Fruit fly (Drosophila melanogaster): Measurements from ENCODE around the gene CG12355.
A peak's percentile ranks its signal among the peaks of the same experiment; 100 is the strongest.

CG12355 gene

dm6 chr3L:15537916-15538581 lies 42.7 kb upstream of the CG12355 start (continued):
- TF ChIP-seq aop (GFP tag; IDR thresholded peaks at IDR 0.05) (no peak), Bdp1 (GFP tag; optimal IDR thresholded peaks at IDR 0.05) (peak; percentile 24), al (GFP tag; IDR thresholded peaks at IDR 0.05) (no peak), toy (GFP tag; IDR thresholded peaks at IDR 0.05) (0 out of 2 replicates have a peak, but pooled peaks have one; percentile 16), ato (GFP tag; IDR thresholded peaks at IDR 0.05; ENCODE audit: partially characterized antibody) (no peak), CG1792 (GFP tag; optimal IDR thresholded peaks at IDR 0.05) (no peak), Lpt (GFP tag; optimal IDR thresholded peaks at IDR 0.05) (no peak), gsb (GFP tag; IDR thresholded peaks at IDR 0.05) (no peak), jigr1 (GFP tag; IDR thresholded peaks at IDR 0.05) (no peak), disco-r (GFP tag; optimal IDR thresholded peaks at IDR 0.05) (peak; percentile 29), CrebB (tag; optimal IDR thresholded peaks at IDR 0.05) (no peak), HLH3B (GFP tag; IDR thresholded peaks at IDR 0.05) (peak; percentile 23; the same call in 1 of the 2 replicates), dmrt99B (tag; optimal IDR thresholded peaks at IDR 0.05) (peak; percentile 82), Oaz (GFP tag; IDR thresholded peaks at IDR 0.05) (no peak), Hmx (GFP tag; optimal IDR thresholded peaks at IDR 0.05) (peak; percentile 49), CG10565 (GFP tag; optimal IDR thresholded peaks at IDR 0.05) (no peak), CG32767 (GFP tag; IDR thresholded peaks at IDR 0.05) (no peak), CG2889 (GFP tag; IDR thresholded peaks at IDR 0.05) (no peak), chm (GFP tag; IDR thresholded peaks at IDR 0.05) (no peak), MTF-1 (GFP tag; optimal IDR thresholded peaks at IDR 0.05; ENCODE audit: borderline replicate concordance) (no peak), Ets65A (GFP tag) (no peak), Deaf1 (tag; optimal IDR thresholded peaks at IDR 0.05) (peak; percentile 31), CG11560 (tag; IDR thresholded peaks at IDR 0.05) (no peak), CG4854 (GFP tag; optimal IDR thresholded peaks at IDR 0.05) (no peak), btn (GFP tag; optimal IDR thresholded peaks at IDR 0.05) (peak; percentile 1), bab2 (GFP tag; optimal IDR thresholded peaks at IDR 0.05) (peak; percentile 39), CG2678 (tag; optimal IDR thresholded peaks at IDR 0.05) (peak; percentile 87), CG2129 (GFP tag; IDR thresholded peaks at IDR 0.05; ENCODE audit: partially characterized antibody) (no peak), CG30403 (GFP tag; optimal IDR thresholded peaks at IDR 0.05) (peak; percentile 81), CG12155 (GFP tag; optimal IDR thresholded peaks at IDR 0.05) (peak; percentile 54), CG11723 (GFP tag; optimal IDR thresholded peaks at IDR 0.05) (peak; percentile 15), ftz-f1 (GFP tag; optimal IDR thresholded peaks at IDR 0.05) (no peak), yki (optimal IDR thresholded peaks at IDR 0.05) (no peak), cas (GFP tag; IDR thresholded peaks at IDR 0.05) (no peak), bsh (GFP tag; optimal IDR thresholded peaks at IDR 0.05) (peak in 1 of 2 experiments; percentile 80), lmd (GFP tag; IDR thresholded peaks at IDR 0.05) (peak; percentile 67), CG10462 (GFP tag; optimal IDR thresholded peaks at IDR 0.05) (peak; percentile 35), CG18476 (GFP tag; optimal IDR thresholded peaks at IDR 0.05) (peak; percentile 56), sens-2 (GFP tag; IDR thresholded peaks at IDR 0.05) (no peak), fd3F (GFP tag; optimal IDR thresholded peaks at IDR 0.05) (peak; percentile 7), HHEX (GFP tag; optimal IDR thresholded peaks at IDR 0.05) (peak; percentile 63), Asciz (GFP tag; optimal IDR thresholded peaks at IDR 0.05) (peak; percentile 75), CG15011 (GFP tag; optimal IDR thresholded peaks at IDR 0.05) (peak; percentile 55), Nf-YB (GFP tag; optimal IDR thresholded peaks at IDR 0.05) (peak; percentile 53), zfh1 (GFP tag; IDR thresholded peaks at IDR 0.05) (no peak), CG12942 (GFP tag; optimal IDR thresholded peaks at IDR 0.05) (peak; percentile 24), CG12391 (tag; optimal IDR thresholded peaks at IDR 0.05) (peak; percentile 81), CG6813 (GFP tag; optimal IDR thresholded peaks at IDR 0.05) (peak; percentile 24), CG2116 (GFP tag; optimal IDR thresholded peaks at IDR 0.05) (peak; percentile 14), CG15514 (GFP tag; optimal IDR thresholded peaks at IDR 0.05) (peak; percentile 14), NFAT (GFP tag; IDR thresholded peaks at IDR 0.05) (no peak)
